Worm (Caenorhabditis elegans) whole organism, early embryonic: ENCODE measurements around the gene R02D5.6.

ENCODE experiments used
- ama-1 ChIP-seq: fragments of 150-350 bp; optimal IDR thresholded peaks from 2 replicates; lab custom pipeline; 2014
- ets-7 ChIP-seq: sonication (generic microtip); optimal IDR thresholded peaks from 2 replicates; lab custom pipeline; 2016; ENCODE audit warnings: missing genotype, missing genetic modification characterization, missing compliant biosample characterization
- flt-1 ChIP-seq: fragments of 200-800 bp; sonication (Bioruptor generic); IDR thresholded peaks from 2 replicates; pipeline ENCODE4 v1.3.6; 2022; ENCODE audit warnings: missing genetic modification characterization, missing compliant biosample characterization
- hmbx-1 ChIP-seq: sonication (generic microtip); optimal IDR thresholded peaks from 2 replicates; lab custom pipeline; 2016; ENCODE audit warnings: mild to moderate bottlenecking, missing genetic modification characterization, missing compliant biosample characterization
- hnd-1 ChIP-seq: sonication (generic microtip); optimal IDR thresholded peaks from 2 replicates; lab custom pipeline; 2016; ENCODE audit warnings: missing genetic modification characterization, missing compliant biosample characterization
- pes-1 ChIP-seq: fragments of 200-800 bp; sonication (Bioruptor generic); IDR thresholded peaks from 2 replicates; pipeline ENCODE4 v1.3.6; 2022; ENCODE audit warnings: missing genetic modification reagents, missing genetic modification characterization, missing compliant biosample characterization
- tbx-11 ChIP-seq: fragments of 200-800 bp; sonication (Bioruptor generic); IDR thresholded peaks from 2 replicates; pipeline ENCODE4 v1.3.6; 2022; ENCODE audit warnings: missing genetic modification characterization, missing compliant biosample characterization

DNA sequence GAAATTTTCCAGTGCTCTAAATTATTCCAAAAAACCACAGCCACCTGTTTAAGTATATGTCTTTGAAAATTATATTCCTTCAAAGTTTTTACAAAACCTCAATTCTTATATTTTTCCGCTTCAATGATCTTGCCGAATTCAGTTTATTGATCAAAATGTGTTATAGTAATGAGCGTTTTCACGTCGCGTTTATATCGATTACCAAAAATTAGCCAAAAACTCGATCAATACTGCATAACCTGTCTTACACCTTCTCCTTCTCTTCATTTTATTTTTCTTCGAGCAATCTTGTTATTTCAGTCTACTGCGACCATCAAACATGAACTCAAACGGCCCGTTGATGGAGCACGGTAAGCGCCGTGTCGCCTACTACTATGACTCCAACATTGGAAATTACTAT lies 7.2 kb upstream of the R02D5.6 start, which contains the start of gene hda-1:
- TF ChIP-seq ama-1 (lab: Kevin White, UChicago): no peak
- no peak for TF ChIP-seq flt-1
- no peak for TF ChIP-seq tbx-11 (GFP tag; lab: Robert Waterston, UW)
- no peak for TF ChIP-seq hmbx-1
- no peak for TF ChIP-seq pes-1
- no peak for TF ChIP-seq ets-7
- TF ChIP-seq hnd-1 (tag; lab: Kevin White, UChicago): no peak
